Worm (Caenorhabditis elegans) whole organism, L2 larva: ENCODE data around the gene B0303.7.

Experiments used
- elt-1 ChIP-seq: fragments of 150-350 bp; optimal IDR thresholded peaks from 2 replicates; lab custom pipeline; 2014; ENCODE audit warnings: missing biosample characterization, missing genetic modification characterization
- lin-39 ChIP-seq: fragments of 150-350 bp; optimal IDR thresholded peaks from 2 replicates; lab custom pipeline; 2014; ENCODE audit warnings: missing biosample characterization, missing genetic modification reagents, missing genetic modification characterization
- ztf-4 ChIP-seq: fragments of 150-350 bp; optimal IDR thresholded peaks from 2 replicates; lab custom pipeline; 2014; ENCODE audit warnings: missing biosample characterization, missing genetic modification characterization

DNA sequence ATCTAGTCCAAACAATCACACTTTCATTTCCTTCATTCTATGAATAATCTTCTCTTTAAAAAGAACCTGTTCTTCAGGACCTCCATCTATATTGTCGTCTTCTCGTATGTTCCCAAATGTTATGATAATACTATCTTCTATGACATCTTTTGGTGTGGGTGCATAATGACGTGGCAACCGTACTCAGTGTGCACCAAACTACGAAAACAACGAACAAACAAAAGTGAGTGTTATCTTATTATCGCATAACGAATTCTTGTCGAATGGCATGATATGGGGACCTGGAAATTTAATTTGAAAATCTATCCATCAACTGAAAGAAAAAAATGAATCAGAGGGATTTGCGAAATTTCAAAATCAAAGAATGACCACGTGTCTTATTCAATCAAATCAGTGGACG, 37.4 kb upstream of the B0303.7 start:
- no peak for TF ChIP-seq ztf-4 (tag; lab: Kevin White, UChicago)
- TF ChIP-seq elt-1 (tag; lab: Kevin White, UChicago), result no peak
- no peak for TF ChIP-seq lin-39 (tag; lab: Kevin White, UChicago)
